Worm (Caenorhabditis elegans) whole organism, early embryonic: ENCODE data around the gene skr-3.

Experiments used
- B0310.2 ChIP-seq: sonication (generic microtip); optimal IDR thresholded peaks from 2 replicates; lab custom pipeline; 2016; ENCODE audit warnings: mild to moderate bottlenecking, missing genetic modification characterization, missing compliant biosample characterization
- F13C5.2 ChIP-seq: sonication (generic microtip); optimal IDR thresholded peaks from 2 replicates; lab custom pipeline; 2017; ENCODE audit warnings: mild to moderate bottlenecking, missing genetic modification characterization, inconsistent platforms, missing compliant biosample characterization
- aly-1 ChIP-seq: sonication (generic microtip); optimal IDR thresholded peaks from 2 replicates; lab custom pipeline; 2016; ENCODE audit warnings: missing genetic modification characterization, missing compliant biosample characterization
- ama-1 ChIP-seq: fragments of 150-350 bp; optimal IDR thresholded peaks from 2 replicates; lab custom pipeline; 2014
- ceh-13 ChIP-seq: fragments of 200-800 bp; sonication (Bioruptor generic); optimal IDR thresholded peaks from 2 replicates; lab custom pipeline; 2018; ENCODE audit warnings: mild to moderate bottlenecking, missing genetic modification characterization, missing compliant biosample characterization
- ceh-36 ChIP-seq: sonication (generic microtip); optimal IDR thresholded peaks from 2 replicates; lab custom pipeline; 2016; ENCODE audit warnings: missing genetic modification characterization, inconsistent platforms, missing compliant biosample characterization
- ets-7 ChIP-seq: sonication (generic microtip); optimal IDR thresholded peaks from 2 replicates; lab custom pipeline; 2016; ENCODE audit warnings: missing genotype, missing genetic modification characterization, missing compliant biosample characterization
- flt-1 ChIP-seq: fragments of 200-800 bp; sonication (Bioruptor generic); IDR thresholded peaks from 2 replicates; pipeline ENCODE4 v1.3.6; 2022; ENCODE audit warnings: missing genetic modification characterization, missing compliant biosample characterization
- hmbx-1 ChIP-seq: sonication (generic microtip); optimal IDR thresholded peaks from 2 replicates; lab custom pipeline; 2016; ENCODE audit warnings: mild to moderate bottlenecking, missing genetic modification characterization, missing compliant biosample characterization
- hmg-4 ChIP-seq: fragments of 200-800 bp; sonication (Bioruptor generic); optimal IDR thresholded peaks from 2 replicates; lab custom pipeline; 2018; ENCODE audit warnings: mild to moderate bottlenecking, missing genetic modification characterization, missing compliant biosample characterization
- hnd-1 ChIP-seq: sonication (generic microtip); optimal IDR thresholded peaks from 2 replicates; lab custom pipeline; 2016; ENCODE audit warnings: missing genetic modification characterization, missing compliant biosample characterization
- pes-1 ChIP-seq: fragments of 200-800 bp; sonication (Bioruptor generic); IDR thresholded peaks from 2 replicates; pipeline ENCODE4 v1.3.6; 2022; ENCODE audit warnings: missing genetic modification reagents, missing genetic modification characterization, missing compliant biosample characterization
- scrt-1 ChIP-seq: fragments of 200-800 bp; sonication (Bioruptor generic); IDR thresholded peaks from 2 replicates; pipeline ENCODE4 v1.3.6; 2022; ENCODE audit warnings: missing genetic modification characterization, missing compliant biosample characterization
- sea-1 ChIP-seq: fragments of 200-800 bp; sonication (Bioruptor generic); conservative IDR thresholded peaks from 2 replicates; pipeline ENCODE4 v1.3.6; 2022; ENCODE audit warnings: missing genetic modification characterization, missing compliant biosample characterization
- tbx-11 ChIP-seq: fragments of 200-800 bp; sonication (Bioruptor generic); IDR thresholded peaks from 2 replicates; pipeline ENCODE4 v1.3.6; 2022; ENCODE audit warnings: missing genetic modification characterization, missing compliant biosample characterization
- tbx-37 ChIP-seq: fragments of 200-800 bp; sonication (Bioruptor generic); conservative IDR thresholded peaks from 2 replicates; pipeline ENCODE4 v1.3.6; 2022; ENCODE audit warnings: missing genetic modification reagents, missing genetic modification characterization, missing compliant biosample characterization
- tra-4 ChIP-seq: sonication (generic microtip); optimal IDR thresholded peaks from 2 replicates; lab custom pipeline; 2017; ENCODE audit warnings: missing genetic modification characterization, missing compliant biosample characterization

Gene skr-3

DNA sequence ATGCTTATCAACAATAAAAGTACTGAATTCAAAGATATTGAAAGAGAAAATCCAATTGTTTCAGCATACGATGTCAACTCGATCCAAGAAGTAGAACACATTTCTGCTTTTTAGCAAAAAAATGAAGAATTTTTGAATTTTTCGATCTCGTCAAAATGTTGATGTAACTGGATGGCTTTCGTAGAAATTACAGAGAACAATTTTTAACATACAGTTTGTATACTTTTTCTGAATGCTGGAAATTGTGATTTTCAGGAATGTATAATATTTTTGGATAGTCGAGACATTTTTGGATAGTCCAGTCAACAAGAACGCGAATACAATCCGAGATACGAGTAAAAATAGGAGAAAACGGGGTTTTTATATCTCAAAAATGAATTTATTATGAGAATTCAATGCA lies 2.3 kb upstream of the skr-3 start, which contains the start of gene str-103:
TSS of gene str-103 (minus strand) at position 101 of the 400 bp plus-strand sequence.
- TF ChIP-seq tbx-11 (GFP tag; lab: Robert Waterston, UW) (no peak), scrt-1 (GFP tag; lab: Robert Waterston, UW) (no peak), sea-1 (GFP tag; lab: Robert Waterston, UW) (no peak), ceh-13 (no peak), hnd-1 (tag; lab: Kevin White, UChicago) (no peak), F13C5.2 (tag; lab: Kevin White, UChicago) (no peak), flt-1 (GFP tag; lab: Robert Waterston, UW) (no peak), pes-1 (no peak), aly-1 (tag; lab: Kevin White, UChicago) (no peak), tra-4 (tag; lab: Kevin White, UChicago) (no peak), ama-1 (no peak), ceh-36 (tag; lab: Kevin White, UChicago) (no peak), ets-7 (tag; lab: Kevin White, UChicago) (no peak), B0310.2 (tag; lab: Kevin White, UChicago) (no peak), tbx-37 (no peak), hmg-4 (no peak)

DNA sequence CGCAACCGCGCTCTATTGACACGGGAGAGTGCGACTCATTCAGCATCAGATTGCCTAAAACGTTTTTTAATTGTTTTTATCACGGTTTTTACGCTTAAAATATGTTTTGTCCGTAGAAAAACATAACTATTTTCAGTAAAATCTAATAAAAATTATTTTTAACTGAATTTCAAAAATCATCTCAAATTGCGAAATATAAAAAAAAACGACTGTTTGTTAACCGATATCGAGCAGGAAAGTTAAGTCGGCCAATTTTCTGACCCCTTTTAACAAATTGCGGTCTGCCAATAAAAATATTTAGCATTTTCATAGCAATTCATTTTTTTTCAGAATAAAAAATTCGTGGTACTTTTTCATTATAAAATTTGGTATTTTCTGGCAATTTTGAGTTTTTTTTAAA lies 385 bp upstream of the skr-3 start:
- TF ChIP-seq F13C5.2 (tag; lab: Kevin White, UChicago), result no peak
- no peak for TF ChIP-seq pes-1
- no peak for TF ChIP-seq scrt-1 (GFP tag; lab: Robert Waterston, UW)
- no peak for TF ChIP-seq flt-1 (GFP tag; lab: Robert Waterston, UW)
- no peak for TF ChIP-seq tbx-37
- TF ChIP-seq tbx-11 (GFP tag; lab: Robert Waterston, UW), result no peak
- TF ChIP-seq ceh-13, result no peak
- no peak for TF ChIP-seq tra-4 (tag; lab: Kevin White, UChicago)
- no peak for TF ChIP-seq hnd-1 (tag; lab: Kevin White, UChicago)
- no peak for TF ChIP-seq hmg-4
- no peak for TF ChIP-seq ceh-36 (tag; lab: Kevin White, UChicago)
- TF ChIP-seq sea-1 (GFP tag; lab: Robert Waterston, UW), result no peak
- no peak for TF ChIP-seq B0310.2 (tag; lab: Kevin White, UChicago)
- TF ChIP-seq aly-1 (tag; lab: Kevin White, UChicago), result no peak
- no peak for TF ChIP-seq ama-1
- TF ChIP-seq hmbx-1 (tag; lab: Kevin White, UChicago), result no peak
- no peak for TF ChIP-seq ets-7 (tag; lab: Kevin White, UChicago)

DNA sequence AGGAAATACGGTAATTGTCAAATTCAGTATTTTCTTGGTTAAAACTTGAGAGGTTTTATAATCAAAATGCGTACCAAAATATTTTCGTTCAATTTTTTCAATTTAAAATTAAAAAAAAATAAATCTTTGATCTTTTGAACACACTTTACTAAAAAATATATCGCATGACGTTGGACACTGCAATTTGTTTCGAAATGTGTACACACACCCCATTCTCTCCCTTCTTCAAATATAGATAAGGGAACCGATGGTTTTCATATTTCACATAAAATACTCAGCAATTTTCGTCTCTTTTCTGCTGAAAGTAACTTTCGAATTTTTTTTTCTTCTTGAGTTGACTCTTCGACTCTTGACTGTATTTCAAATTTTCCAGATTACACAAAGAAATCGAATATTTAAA lies 567 bp downstream of the skr-3 start:
- no peak for TF ChIP-seq ceh-36 (tag; lab: Kevin White, UChicago)
- TF ChIP-seq aly-1 (tag; lab: Kevin White, UChicago), result no peak
- no peak for TF ChIP-seq tbx-37
- TF ChIP-seq ama-1, result no peak
- no peak for TF ChIP-seq F13C5.2 (tag; lab: Kevin White, UChicago)
- TF ChIP-seq hmbx-1 (tag; lab: Kevin White, UChicago), result no peak
- TF ChIP-seq tbx-11 (GFP tag; lab: Robert Waterston, UW), result no peak
- no peak for TF ChIP-seq B0310.2 (tag; lab: Kevin White, UChicago)
- TF ChIP-seq sea-1 (GFP tag; lab: Robert Waterston, UW), result no peak

DNA sequence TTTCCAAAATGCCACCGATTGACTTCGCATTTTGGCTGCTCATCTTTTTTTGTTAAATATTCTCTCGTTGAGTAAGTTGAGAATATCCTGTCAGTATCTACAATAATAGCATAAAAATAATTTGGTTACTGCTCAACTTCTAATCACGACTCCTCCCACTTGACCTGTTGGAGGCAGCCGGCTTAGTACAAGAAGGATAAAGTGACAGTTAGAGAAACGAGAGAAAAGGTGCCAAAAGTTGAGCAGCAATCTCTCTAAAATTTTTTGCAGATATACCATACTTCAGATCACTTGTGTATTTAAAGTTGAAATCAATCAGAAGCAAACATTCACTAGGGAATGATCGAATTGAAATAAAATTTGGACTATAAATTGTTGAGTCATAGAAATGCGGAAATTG lies 3.9 kb downstream of the skr-3 start, which contains the start of gene nhr-111:
TSS of gene nhr-111 (minus strand) at position 101 of the 400 bp plus-strand sequence.
- TF ChIP-seq F13C5.2 (tag; lab: Kevin White, UChicago) (no peak), ets-7 (tag; lab: Kevin White, UChicago) (no peak), aly-1 (tag; lab: Kevin White, UChicago) (no peak), scrt-1 (GFP tag; lab: Robert Waterston, UW) (no peak), ama-1 (no peak), flt-1 (GFP tag; lab: Robert Waterston, UW) (no peak), hmbx-1 (tag; lab: Kevin White, UChicago) (no peak)

ce11 chrV:16127401-16127800 lies 6.5 kb downstream of the skr-3 start, which contains the start of gene fbxa-143:
TSS of gene fbxa-143 (minus strand) at chrV:16127501.
- TF ChIP-seq ets-7 (tag; lab: Kevin White, UChicago), result no peak
- no peak for TF ChIP-seq ceh-36 (tag; lab: Kevin White, UChicago)
- no peak for TF ChIP-seq aly-1 (tag; lab: Kevin White, UChicago)
- TF ChIP-seq ama-1, result no peak
- no peak for TF ChIP-seq hnd-1 (tag; lab: Kevin White, UChicago)
- TF ChIP-seq tbx-11 (GFP tag; lab: Robert Waterston, UW), result no peak
- TF ChIP-seq flt-1 (GFP tag; lab: Robert Waterston, UW), result no peak
- TF ChIP-seq B0310.2 (tag; lab: Kevin White, UChicago), result no peak
- no peak for TF ChIP-seq hmg-4
- no peak for TF ChIP-seq tra-4 (tag; lab: Kevin White, UChicago)
- TF ChIP-seq tbx-37, result no peak
- no peak for TF ChIP-seq scrt-1 (GFP tag; lab: Robert Waterston, UW)
- TF ChIP-seq F13C5.2 (tag; lab: Kevin White, UChicago), result no peak
- no peak for TF ChIP-seq pes-1
- no peak for TF ChIP-seq sea-1 (GFP tag; lab: Robert Waterston, UW)
- no peak for TF ChIP-seq hmbx-1 (tag; lab: Kevin White, UChicago)
- TF ChIP-seq ceh-13, result no peak

- TF ChIP-seq hnd-1 (tag; lab: Kevin White, UChicago) (no peak), scrt-1 (GFP tag; lab: Robert Waterston, UW) (no peak), tbx-11 (GFP tag; lab: Robert Waterston, UW) (no peak), ceh-36 (tag; lab: Kevin White, UChicago) (no peak), sea-1 (GFP tag; lab: Robert Waterston, UW) (no peak)
Observed at ce11 chrV:16129116-16129515, 8.2 kb downstream of the skr-3 start.

DNA sequence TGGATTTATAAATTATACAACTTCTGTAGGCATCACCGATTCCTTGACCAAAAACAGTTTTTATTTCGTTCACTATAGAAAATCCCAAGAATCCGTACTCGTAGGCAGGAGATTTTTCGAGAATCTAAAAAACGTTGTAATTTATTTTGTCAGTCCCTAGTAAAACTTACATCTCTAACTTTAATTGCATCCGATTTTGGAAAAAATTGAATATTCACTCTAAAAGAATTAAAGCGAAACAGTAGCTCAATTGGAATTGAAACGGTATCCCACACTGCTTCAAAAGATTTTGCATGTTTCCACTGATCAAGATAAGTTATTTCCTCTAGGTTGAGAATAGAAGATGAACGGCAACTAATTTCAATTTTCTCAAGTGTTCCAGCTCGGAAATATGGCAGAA lies 10.4 kb downstream of the skr-3 start, which contains the start of gene fbxa-142:
TSS of gene fbxa-142 (minus strand) at position 101 of the 400 bp plus-strand sequence.
- TF ChIP-seq B0310.2 (tag; lab: Kevin White, UChicago) (no peak), aly-1 (tag; lab: Kevin White, UChicago) (no peak), tbx-37 (no peak), hnd-1 (tag; lab: Kevin White, UChicago) (no peak), tra-4 (tag; lab: Kevin White, UChicago) (no peak), flt-1 (GFP tag; lab: Robert Waterston, UW) (no peak), scrt-1 (GFP tag; lab: Robert Waterston, UW) (no peak), pes-1 (no peak), ama-1 (no peak), sea-1 (GFP tag; lab: Robert Waterston, UW) (no peak), ceh-36 (tag; lab: Kevin White, UChicago) (no peak), ceh-13 (no peak), hmbx-1 (tag; lab: Kevin White, UChicago) (no peak), tbx-11 (GFP tag; lab: Robert Waterston, UW) (no peak)
